Fruit fly (Drosophila melanogaster) whole organism, prepupa: ENCODE measurements around the gene obst-H.

ENCODE experiments used
- CG11294 ChIP-seq: fragments of 200-800 bp; sonication (Bioruptor generic); IDR thresholded peaks from 2 replicates; pipeline ENCODE4 v1.3.6; 2022; ENCODE audit warnings: missing biosample characterization, missing genetic modification characterization
- CG1621 ChIP-seq: fragments of 200-800 bp; sonication (Bioruptor generic); optimal IDR thresholded peaks from 3 replicates; lab custom pipeline; 2018; ENCODE audit warnings: missing biosample characterization, mild to moderate bottlenecking, missing genetic modification characterization
- CG16779 ChIP-seq: fragments of 200-800 bp; sonication (Bioruptor generic); optimal IDR thresholded peaks from 3 replicates; lab custom pipeline; 2017; ENCODE audit warnings: missing biosample characterization, mild to moderate bottlenecking, missing genetic modification characterization
- CG3032 ChIP-seq: fragments of 200-800 bp; optimal IDR thresholded peaks from 2 replicates; lab custom pipeline; 2019; ENCODE audit warnings: missing biosample characterization, mild to moderate bottlenecking, missing genetic modification characterization, moderate library complexity
- CG6163 ChIP-seq: fragments of 200-800 bp; sonication (Bioruptor generic); IDR thresholded peaks from 3 replicates; pipeline ENCODE4 v1.3.6; 2022; ENCODE audit warnings: missing biosample characterization, missing genetic modification characterization
- CG6792 ChIP-seq: fragments of 200-800 bp; sonication (Bioruptor generic); optimal IDR thresholded peaks from 3 replicates; lab custom pipeline; 2016; ENCODE audit warnings: missing biosample characterization, missing genetic modification characterization
- Hr38 ChIP-seq: sonication (Bioruptor generic); optimal IDR thresholded peaks from 2 replicates; lab custom pipeline; 2016; ENCODE audit warnings: missing biosample characterization, missing genetic modification characterization
- Hr4 ChIP-seq: fragments of 200-800 bp; sonication (Bioruptor generic); optimal IDR thresholded peaks from 3 replicates; lab custom pipeline; 2016; ENCODE audit warnings: missing biosample characterization, missing genetic modification characterization
- Lpt ChIP-seq: fragments of 200-800 bp; sonication (Bioruptor generic); optimal IDR thresholded peaks from 3 replicates; lab custom pipeline; 2016; ENCODE audit warnings: missing biosample characterization, missing genetic modification characterization
- Sox102F ChIP-seq: fragments of 200-800 bp; sonication (Bioruptor generic); optimal IDR thresholded peaks from 2 replicates; lab custom pipeline; 2016; ENCODE audit warnings: missing biosample characterization, mild to moderate bottlenecking, missing genetic modification characterization
- cyc ChIP-seq: fragments of 200-800 bp; sonication (Bioruptor generic); optimal IDR thresholded peaks from 3 replicates; lab custom pipeline; 2016; ENCODE audit warnings: missing biosample characterization, missing genetic modification characterization
- dac ChIP-seq: fragments of 200-800 bp; sonication (Bioruptor generic); optimal IDR thresholded peaks from 2 replicates; lab custom pipeline; 2017; ENCODE audit warnings: missing biosample characterization, mild to moderate bottlenecking, missing genetic modification characterization
- fd59A ChIP-seq: fragments of 200-800 bp; sonication (Bioruptor generic); optimal IDR thresholded peaks from 2 replicates; lab custom pipeline; 2017; ENCODE audit warnings: missing biosample characterization, mild to moderate bottlenecking, missing genetic modification characterization, missing genetic modification reagents

DNA sequence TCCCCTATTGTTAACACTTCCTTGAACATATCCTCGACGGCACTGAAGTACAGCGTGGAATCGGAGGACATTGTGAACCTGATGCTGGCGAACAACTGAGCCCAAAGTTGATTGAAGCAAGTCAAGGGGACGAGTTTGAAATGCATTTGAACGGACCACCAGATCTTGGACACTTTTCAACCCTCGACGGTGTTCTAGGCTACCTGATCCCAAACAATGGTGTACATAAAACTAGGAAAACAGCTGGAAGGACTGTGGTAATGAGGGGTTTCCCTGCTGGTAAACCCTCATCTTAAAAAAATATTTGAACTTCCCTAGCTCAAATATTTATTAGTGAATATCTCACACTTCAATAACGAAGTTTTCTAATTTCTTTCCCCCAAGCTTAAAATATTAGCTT, 12.1 kb downstream of the obst-H start, which contains the start of gene CG13454:
- no peak for TF ChIP-seq Lpt (GFP tag; lab: Kevin White, UChicago)
- TF ChIP-seq Sox102F (GFP tag; lab: Kevin White, UChicago): no peak
- no peak for TF ChIP-seq dac (GFP tag; lab: Kevin White, UChicago)
- no peak for TF ChIP-seq fd59A (GFP tag; lab: Kevin White, UChicago)
- TF ChIP-seq CG1621 (tag; lab: Kevin White, UChicago): no peak
- no peak for TF ChIP-seq cyc (GFP tag; lab: Kevin White, UChicago)
- no peak for TF ChIP-seq Hr38 (GFP tag; lab: Kevin White, UChicago)
- no peak for TF ChIP-seq Hr4 (GFP tag; lab: Kevin White, UChicago)
- no peak for TF ChIP-seq CG11294
- no peak for TF ChIP-seq CG16779 (tag; lab: Kevin White, UChicago)
- no peak for TF ChIP-seq CG3032 (tag; lab: Kevin White, UChicago)
- TF ChIP-seq CG6163 (GFP tag; lab: Robert Waterston, UW): no peak
- no peak for TF ChIP-seq CG6792 (GFP tag; lab: Kevin White, UChicago)
